Fruit fly (Drosophila melanogaster): Measurements from ENCODE around the gene CG11374.

DNA sequence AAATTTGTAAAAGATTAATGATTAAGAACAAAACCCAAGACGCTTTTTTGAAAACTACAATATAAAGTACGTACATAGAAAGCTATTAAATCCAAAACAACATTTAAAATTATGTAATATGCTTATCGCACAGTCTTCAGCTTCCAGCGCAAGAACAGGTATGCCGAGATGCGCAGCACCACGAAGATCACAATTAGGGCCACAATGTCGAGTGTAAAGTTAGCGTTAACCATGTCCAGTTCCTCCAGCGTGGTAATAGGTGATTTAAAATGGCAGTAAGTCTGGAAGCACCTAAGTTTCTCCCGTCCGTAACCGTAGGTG, 46.8 kb downstream of the CG11374 start:
- TF ChIP-seq Sp1 (GFP tag; optimal IDR thresholded peaks at IDR 0.05) (no peak), Abd-B (GFP tag; optimal IDR thresholded peaks at IDR 0.05) (no peak), CrebA (GFP tag; optimal IDR thresholded peaks at IDR 0.05; ENCODE audit: borderline replicate concordance) (no peak), Jra (GFP tag; optimal IDR thresholded peaks at IDR 0.05) (no peak), br (GFP tag; optimal IDR thresholded peaks at IDR 0.05) (no peak), sv (GFP tag; optimal IDR thresholded peaks at IDR 0.05) (no peak), pan (optimal IDR thresholded peaks at IDR 0.05) (no peak), OdsH (GFP tag; optimal IDR thresholded peaks at IDR 0.05) (no peak)

Measured in whole organism, wandering third instar larva.